Worm (Caenorhabditis elegans): ENCODE data around the gene C39E9.7.

ce11 chrIV:13052568-13052967 is 24.0 kb downstream of the C39E9.7 start, which contains the start of gene F49E11.7:
- TF ChIP-seq ceh-82 (tag; optimal IDR thresholded peaks at IDR 0.05), result no peak
- no peak for TF ChIP-seq nhr-28 (tag; optimal IDR thresholded peaks at IDR 0.05)
- no peak for TF ChIP-seq dmd-8 (GFP tag; IDR thresholded peaks at IDR 0.05)
- TF ChIP-seq unc-62 (GFP tag; optimal IDR thresholded peaks at IDR 0.05 in 1 of 2), result no peak
- no peak for TF ChIP-seq unc-62 (tag; optimal IDR thresholded peaks at IDR 0.05)
- no peak for TF ChIP-seq F49E8.2 (tag; optimal IDR thresholded peaks at IDR 0.05; ENCODE audit: borderline replicate concordance)
- TF ChIP-seq F10B5.3 (tag; optimal IDR thresholded peaks at IDR 0.05), result no peak
- no peak for TF ChIP-seq ceh-28 (tag; optimal IDR thresholded peaks at IDR 0.05)
- TF ChIP-seq unc-39 (tag; optimal IDR thresholded peaks at IDR 0.05), result no peak
- TF ChIP-seq F44E2.7 (GFP tag; IDR thresholded peaks at IDR 0.05), result no peak
- no peak for TF ChIP-seq arid-1 (GFP tag; conservative IDR thresholded peaks at IDR 0.05)
- no peak for TF ChIP-seq skn-1 (tag; optimal IDR thresholded peaks at IDR 0.05)
- TF ChIP-seq zag-1 (tag; optimal IDR thresholded peaks at IDR 0.05), result no peak
- no peak for TF ChIP-seq R02D3.7 (tag; optimal IDR thresholded peaks at IDR 0.05)
- no peak for TF ChIP-seq lin-15B (tag; optimal IDR thresholded peaks at IDR 0.05)

Data from whole organism, L4 larva.